Worm (Caenorhabditis elegans) whole organism, late embryonic: ENCODE data around the gene B0410.1.

ENCODE experiments used
- C38D4.7 ChIP-seq: fragments of 200-800 bp; sonication (Bioruptor generic); optimal IDR thresholded peaks from 2 replicates; lab custom pipeline; 2018; ENCODE audit warnings: mild to moderate bottlenecking, missing genetic modification characterization, moderate library complexity, missing compliant biosample characterization
- F13H6.1 ChIP-seq: sonication (generic microtip); optimal IDR thresholded peaks from 2 replicates; lab custom pipeline; 2016; ENCODE audit warnings: missing genetic modification characterization, missing compliant biosample characterization
- K02D7.2 ChIP-seq: sonication (generic microtip); optimal IDR thresholded peaks from 2 replicates; lab custom pipeline; 2017; ENCODE audit warnings: mild to moderate bottlenecking, missing genetic modification characterization, missing compliant biosample characterization
- T23F11.4 ChIP-seq: fragments of 200-800 bp; sonication (Bioruptor generic); optimal IDR thresholded peaks from 2 replicates; lab custom pipeline; 2018; ENCODE audit warnings: mild to moderate bottlenecking, missing genetic modification characterization, missing compliant biosample characterization
- Y22D7AL.16 ChIP-seq: sonication (generic microtip); optimal IDR thresholded peaks from 2 replicates; lab custom pipeline; 2016; ENCODE audit warnings: missing genetic modification characterization, missing compliant biosample characterization
- ahr-1 ChIP-seq: sonication (generic microtip); optimal IDR thresholded peaks from 2 replicates; lab custom pipeline; 2016; ENCODE audit warnings: missing genetic modification characterization, missing compliant biosample characterization
- ama-1 ChIP-seq: fragments of 150-350 bp; optimal IDR thresholded peaks from 2 replicates; lab custom pipeline; 2014
- ceh-14 ChIP-seq: sonication (generic microtip); optimal IDR thresholded peaks from 2 replicates; lab custom pipeline; 2016; ENCODE audit warnings: missing genotype, missing genetic modification characterization, missing compliant biosample characterization
- ceh-19 ChIP-seq: fragments of 200-800 bp; sonication (Bioruptor generic); optimal IDR thresholded peaks from 2 replicates; lab custom pipeline; 2018; ENCODE audit warnings: mild to moderate bottlenecking, missing genetic modification characterization, missing compliant biosample characterization
- ceh-22 ChIP-seq: sonication (generic microtip); optimal IDR thresholded peaks from 2 replicates; lab custom pipeline; 2017; ENCODE audit warnings: missing biosample characterization, missing genetic modification characterization
- ceh-31 ChIP-seq: sonication (generic microtip); optimal IDR thresholded peaks from 2 replicates; lab custom pipeline; 2016; ENCODE audit warnings: missing genetic modification characterization, missing compliant biosample characterization
- ceh-34 ChIP-seq: sonication (generic microtip); optimal IDR thresholded peaks from 2 replicates; lab custom pipeline; 2016; ENCODE audit warnings: mild to moderate bottlenecking, missing genetic modification characterization, missing compliant biosample characterization
- ceh-45 ChIP-seq: fragments of 200-800 bp; sonication (Bioruptor generic); IDR thresholded peaks from 2 replicates; pipeline ENCODE4 v1.3.6; 2022; ENCODE audit warnings: missing genetic modification reagents, missing genetic modification characterization, missing compliant biosample characterization
- che-1 ChIP-seq: sonication (generic microtip); optimal IDR thresholded peaks from 2 replicates; lab custom pipeline; 2016; ENCODE audit warnings: mild to moderate bottlenecking, missing genetic modification characterization, missing compliant biosample characterization
- elt-2 ChIP-seq: sonication (generic microtip); optimal IDR thresholded peaks from 2 replicates; lab custom pipeline; 2016; ENCODE audit warnings: missing genetic modification reagents, missing genetic modification characterization, missing compliant biosample characterization
- elt-4 ChIP-seq: sonication (generic microtip); optimal IDR thresholded peaks from 2 replicates; lab custom pipeline; 2016; ENCODE audit warnings: missing genetic modification characterization, missing compliant biosample characterization
- eyg-1 ChIP-seq: sonication (generic microtip); optimal IDR thresholded peaks from 2 replicates; lab custom pipeline; 2016; ENCODE audit warnings: missing genotype, missing genetic modification characterization, missing compliant biosample characterization
- fax-1 ChIP-seq: sonication (generic microtip); optimal IDR thresholded peaks from 2 replicates; lab custom pipeline; 2016; ENCODE audit warnings: missing genotype, missing genetic modification characterization, missing compliant biosample characterization
- fkh-10 ChIP-seq: fragments of 150-350 bp; optimal IDR thresholded peaks from 2 replicates; lab custom pipeline; 2014; ENCODE audit warnings: missing biosample characterization, missing genetic modification reagents, missing genetic modification characterization
- fkh-6 ChIP-seq: sonication (generic microtip); optimal IDR thresholded peaks from 2 replicates; lab custom pipeline; 2016; ENCODE audit warnings: missing genetic modification characterization, missing compliant biosample characterization
- hlh-13 ChIP-seq: fragments of 200-800 bp; sonication (Bioruptor generic); optimal IDR thresholded peaks from 2 replicates; lab custom pipeline; 2018; ENCODE audit warnings: mild to moderate bottlenecking, missing genetic modification characterization, missing compliant biosample characterization
- hlh-15 ChIP-seq: sonication (generic microtip); optimal IDR thresholded peaks from 2 replicates; lab custom pipeline; 2016; ENCODE audit warnings: missing genetic modification characterization, missing compliant biosample characterization
- hlh-30 ChIP-seq: sonication (generic microtip); optimal IDR thresholded peaks from 2 replicates; lab custom pipeline; 2017; ENCODE audit warnings: antibody characterized with exemption, missing genetic modification characterization, missing compliant biosample characterization; ENCODE audit not compliant: insufficient read depth
- hlh-6 ChIP-seq: sonication (generic microtip); optimal IDR thresholded peaks from 2 replicates; lab custom pipeline; 2016; ENCODE audit warnings: missing genotype, missing genetic modification characterization, missing compliant biosample characterization
- madf-2 ChIP-seq: sonication (generic microtip); optimal IDR thresholded peaks from 2 replicates; lab custom pipeline; 2017; ENCODE audit warnings: missing genetic modification characterization, missing compliant biosample characterization
- mec-3 ChIP-seq: sonication (generic microtip); optimal IDR thresholded peaks from 2 replicates; lab custom pipeline; 2016; ENCODE audit warnings: borderline replicate concordance, missing genetic modification characterization, missing compliant biosample characterization
- nfya-1 ChIP-seq: sonication (generic microtip); optimal IDR thresholded peaks from 2 replicates; lab custom pipeline; 2017; ENCODE audit warnings: missing genetic modification characterization, mild to moderate bottlenecking, missing compliant biosample characterization, antibody characterized with exemption, moderate library complexity
- nhr-232 ChIP-seq: sonication (generic microtip); optimal IDR thresholded peaks from 2 replicates; lab custom pipeline; 2016; ENCODE audit warnings: missing genetic modification characterization, missing compliant biosample characterization
- pag-3 ChIP-seq: sonication (generic microtip); optimal IDR thresholded peaks from 2 replicates; lab custom pipeline; 2016; ENCODE audit warnings: missing compliant biosample characterization, missing genetic modification characterization, borderline replicate concordance
- pat-9 ChIP-seq: fragments of 200-800 bp; sonication (Bioruptor generic); optimal IDR thresholded peaks from 2 replicates; lab custom pipeline; 2018; ENCODE audit warnings: mild to moderate bottlenecking, missing genetic modification characterization, moderate library complexity, missing compliant biosample characterization
- pax-1 ChIP-seq: fragments of 150-350 bp; optimal IDR thresholded peaks from 2 replicates; lab custom pipeline; 2014; ENCODE audit warnings: missing biosample characterization, missing genetic modification characterization
- pha-4 ChIP-seq: fragments of 150-350 bp; optimal IDR thresholded peaks from 2 replicates; lab custom pipeline; 2018; ENCODE audit warnings: missing biosample characterization, missing genetic modification reagents, missing genetic modification characterization
- pqm-1 ChIP-seq: sonication (generic microtip); optimal IDR thresholded peaks from 2 replicates; lab custom pipeline; 2016; ENCODE audit warnings: missing genetic modification characterization, missing compliant biosample characterization
- pros-1 ChIP-seq: fragments of 150-350 bp; optimal IDR thresholded peaks from 2 replicates; lab custom pipeline; 2014; ENCODE audit warnings: missing biosample characterization, missing genetic modification reagents, missing genetic modification characterization
- ref-2 ChIP-seq: sonication (generic microtip); optimal IDR thresholded peaks from 2 replicates; lab custom pipeline; 2016; ENCODE audit warnings: missing genetic modification characterization, missing compliant biosample characterization
- rnt-1 ChIP-seq: sonication (generic microtip); optimal IDR thresholded peaks from 2 replicates; lab custom pipeline; 2016; ENCODE audit warnings: missing genetic modification characterization, missing compliant biosample characterization
- sdc-2 ChIP-seq: sonication (generic microtip); optimal IDR thresholded peaks from 2 replicates; lab custom pipeline; 2016; ENCODE audit warnings: missing genotype, missing genetic modification characterization, missing compliant biosample characterization
- sox-4 ChIP-seq: sonication (generic microtip); optimal IDR thresholded peaks from 2 replicates; lab custom pipeline; 2017; ENCODE audit warnings: mild to moderate bottlenecking, missing genetic modification characterization, inconsistent platforms, missing compliant biosample characterization
- syd-9 ChIP-seq: sonication (generic microtip); optimal IDR thresholded peaks from 2 replicates; lab custom pipeline; 2016; ENCODE audit warnings: mild to moderate bottlenecking, missing genetic modification characterization, moderate library complexity, missing compliant biosample characterization
- tbx-2 ChIP-seq: sonication (generic microtip); optimal IDR thresholded peaks from 2 replicates; lab custom pipeline; 2016; ENCODE audit warnings: missing genetic modification characterization, missing compliant biosample characterization
- unc-3 ChIP-seq, 2 experiments: fragments of 200-800 bp in 1 of 2; sonication (Bioruptor generic) in 1 of 2; sonication (generic microtip) in 1 of 2; conservative IDR thresholded peaks in 1 of 2; optimal IDR thresholded peaks in 1 of 2; 2 replicates each; pipeline versions ENCODE4 v1.3.6 to Lab custom; 2016 to 2022; ENCODE audit warnings: missing compliant biosample characterization in 2 of 2, missing genetic modification characterization in 2 of 2, missing genetic modification reagents in 1 of 2
- unc-42 ChIP-seq: sonication (generic microtip); optimal IDR thresholded peaks from 2 replicates; lab custom pipeline; 2016; ENCODE audit warnings: missing genotype, missing genetic modification characterization, missing compliant biosample characterization
- unc-55 ChIP-seq: sonication (generic microtip); optimal IDR thresholded peaks from 2 replicates; lab custom pipeline; 2017; ENCODE audit warnings: missing biosample characterization, missing genetic modification reagents, missing genetic modification characterization
- unc-86 ChIP-seq: sonication (generic microtip); optimal IDR thresholded peaks from 2 replicates; lab custom pipeline; 2016; ENCODE audit warnings: missing genetic modification characterization, missing compliant biosample characterization
- ztf-16 ChIP-seq: sonication (generic microtip); optimal IDR thresholded peaks from 2 replicates; lab custom pipeline; 2017; ENCODE audit warnings: missing genetic modification characterization, missing compliant biosample characterization

B0410.1 gene

ce11 chrX:2877433-2877832 is 16.9 kb upstream of the B0410.1 start:
- no peak for TF ChIP-seq C38D4.7
- no peak for TF ChIP-seq rnt-1 (tag; lab: Kevin White, UChicago)
- no peak for TF ChIP-seq fax-1 (tag; lab: Kevin White, UChicago)
- no peak for TF ChIP-seq eyg-1
- no peak for TF ChIP-seq nfya-1 (tag; lab: Kevin White, UChicago)
- no peak for TF ChIP-seq ceh-45 (GFP tag; lab: Robert Waterston, UW)
- no peak for TF ChIP-seq mec-3 (tag; lab: Kevin White, UChicago)
- TF ChIP-seq sox-4 (tag; lab: Kevin White, UChicago), result no peak
- no peak for TF ChIP-seq T23F11.4
- no peak for TF ChIP-seq ceh-34
- TF ChIP-seq elt-2 (tag; lab: Kevin White, UChicago), result no peak
- TF ChIP-seq ceh-22 (tag; lab: Kevin White, UChicago), result no peak
- no peak for TF ChIP-seq F13H6.1
- no peak for TF ChIP-seq unc-55 (GFP tag; lab: Kevin White, UChicago)
- TF ChIP-seq K02D7.2 (tag; lab: Kevin White, UChicago), result no peak
- no peak for TF ChIP-seq tbx-2
- TF ChIP-seq fkh-6 (tag; lab: Kevin White, UChicago), result no peak

ce11 chrX:2879529-2880265 is 14.7 kb upstream of the B0410.1 start, which contains the start of gene F53B3.5:
Gene F53B3.5 (minus strand): TSS chrX:2879579.
- TF ChIP-seq pha-4 (tag; lab: Kevin White, UChicago), result no peak
- TF ChIP-seq sox-4 (tag; lab: Kevin White, UChicago), result no peak
- no peak for TF ChIP-seq elt-2 (tag; lab: Kevin White, UChicago)
- peak; percentile 35 for TF ChIP-seq ceh-34
- TF ChIP-seq ref-2 (tag; lab: Kevin White, UChicago), result peak; percentile 12
- TF ChIP-seq fax-1 (tag; lab: Kevin White, UChicago), result no peak
- TF ChIP-seq hlh-30 (tag; lab: Kevin White, UChicago), result peak; percentile 50
- no peak for TF ChIP-seq ceh-14 (tag; lab: Kevin White, UChicago)
- peak; percentile 31 for TF ChIP-seq sdc-2 (tag; lab: Kevin White, UChicago)
- TF ChIP-seq madf-2 (tag; lab: Kevin White, UChicago), result no peak
- no peak for TF ChIP-seq unc-3 (GFP tag; conservative IDR thresholded peaks at IDR 0.05; lab: Robert Waterston, UW)
- no peak for TF ChIP-seq unc-3 (tag; optimal IDR thresholded peaks at IDR 0.05; lab: Kevin White, UChicago)
- peak; percentile 42 for TF ChIP-seq nfya-1 (tag; lab: Kevin White, UChicago)
- TF ChIP-seq T23F11.4, result no peak
- TF ChIP-seq Y22D7AL.16 (tag; lab: Kevin White, UChicago), result no peak
- peak; percentile 21 for TF ChIP-seq fkh-6 (tag; lab: Kevin White, UChicago)
- TF ChIP-seq tbx-2, result peak; percentile 11
- peak; percentile 9 for TF ChIP-seq che-1
- peak; percentile 53 for TF ChIP-seq pros-1 (tag; lab: Kevin White, UChicago)
- TF ChIP-seq ztf-16 (tag; lab: Kevin White, UChicago), result peak; percentile 47
- TF ChIP-seq nhr-232 (tag; lab: Kevin White, UChicago), result no peak
- TF ChIP-seq, all 69 proteins: peak for 10

ce11 chrX:2885318-2885908 is 9.0 kb upstream of the B0410.1 start, which contains the start of gene vang-1:
Gene vang-1 (plus strand): TSS chrX:2885858.
- TF ChIP-seq pqm-1 (tag; lab: Kevin White, UChicago) (no peak), ahr-1 (tag; lab: Kevin White, UChicago) (no peak), ama-1 (lab: Kevin White, UChicago) (no peak), unc-55 (GFP tag; lab: Kevin White, UChicago) (no peak), ceh-14 (tag; lab: Kevin White, UChicago) (peak; percentile 56), hlh-6 (tag; lab: Kevin White, UChicago) (peak; percentile 39), unc-42 (tag; lab: Kevin White, UChicago) (peak; percentile 15), hlh-13 (no peak), unc-3 (GFP tag; conservative IDR thresholded peaks at IDR 0.05; lab: Robert Waterston, UW) (no peak), unc-3 (tag; optimal IDR thresholded peaks at IDR 0.05; lab: Kevin White, UChicago) (no peak), ceh-31 (tag; lab: Kevin White, UChicago) (peak; percentile 67), syd-9 (tag; lab: Kevin White, UChicago) (peak; percentile 63), rnt-1 (tag; lab: Kevin White, UChicago) (peak; percentile 92), eyg-1 (peak; percentile 3), hlh-15 (no peak), pat-9 (tag; lab: Kevin White, UChicago) (peak; percentile 26), elt-4 (no peak), ceh-19 (GFP tag; lab: Kevin White, UChicago) (peak; percentile 72), madf-2 (tag; lab: Kevin White, UChicago) (peak; percentile 33), fkh-10 (no peak), nhr-232 (tag; lab: Kevin White, UChicago) (no peak), pax-1 (tag; lab: Kevin White, UChicago) (no peak), ceh-22 (tag; lab: Kevin White, UChicago) (no peak), unc-86 (no peak), fkh-6 (tag; lab: Kevin White, UChicago) (peak; percentile 47), pag-3 (tag; lab: Kevin White, UChicago) (no peak)
